Fruit fly (Drosophila melanogaster) whole organism, wandering third instar larva: ENCODE measurements around the gene Bgb.

Experiments
- Dfd ChIP-seq: fragments of >200 bp; optimal IDR thresholded peaks from 2 replicates; lab custom pipeline; 2017; ENCODE audit warnings: missing biosample characterization, missing genetic modification characterization
- GATAd ChIP-seq: sonication (Bioruptor generic); optimal IDR thresholded peaks from 2 replicates; lab custom pipeline; 2016; ENCODE audit warnings: missing biosample characterization, missing genetic modification characterization
- Sp1 ChIP-seq: fragments of 200-800 bp; sonication (Bioruptor generic); optimal IDR thresholded peaks from 3 replicates; lab custom pipeline; 2019; ENCODE audit warnings: missing biosample characterization, mild to moderate bottlenecking, missing genetic modification characterization, moderate library complexity
- br ChIP-seq: fragments of 200-800 bp; sonication (Bioruptor generic); optimal IDR thresholded peaks from 2 replicates; lab custom pipeline; 2016; ENCODE audit warnings: missing biosample characterization, missing genetic modification characterization
- lola ChIP-seq: fragments of >200 bp; optimal IDR thresholded peaks from 2 replicates; lab custom pipeline; 2017; ENCODE audit warnings: missing biosample characterization, missing genetic modification characterization

- TF ChIP-seq Dfd (no peak), lola (no peak), Sp1 (GFP tag; lab: Kevin White, UChicago) (no peak), br (no peak), GATAd (GFP tag; lab: Kevin White, UChicago) (no peak)
These were observed 9.9 kb downstream of the Bgb start for dm6 chr3L:1649363-1649762.
